Fruit fly (Drosophila melanogaster) whole organism, embryonic: ENCODE results near the gene CG31223.

Experiments
- Ada2b ChIP-seq: fragments of 200-800 bp; sonication (Bioruptor generic); IDR thresholded peaks from 2 replicates; pipeline ENCODE4 v1.3.6; 2022; ENCODE audit warnings: missing biosample characterization, missing genetic modification characterization
- Asciz ChIP-seq: fragments of 200-800 bp; sonication (Bioruptor generic); optimal IDR thresholded peaks from 2 replicates; lab custom pipeline; 2017; ENCODE audit warnings: missing biosample characterization, mild to moderate bottlenecking, missing genetic modification characterization, missing genetic modification reagents
- Blimp-1 ChIP-seq: fragments of 200-800 bp; sonication (Bioruptor generic); optimal IDR thresholded peaks from 3 replicates; lab custom pipeline; 2018; ENCODE audit warnings: missing biosample characterization, missing genetic modification characterization, mild to moderate bottlenecking, moderate library complexity, missing genetic modification reagents
- CG12391 ChIP-seq: fragments of 200-800 bp; sonication (Bioruptor generic); optimal IDR thresholded peaks from 3 replicates; lab custom pipeline; 2018; ENCODE audit warnings: missing biosample characterization, mild to moderate bottlenecking, missing genetic modification characterization, moderate library complexity
- CG13287 ChIP-seq: fragments of 200-800 bp; sonication (Bioruptor generic); IDR thresholded peaks from 2 replicates; pipeline ENCODE4 v1.3.6; 2022; ENCODE audit warnings: missing biosample characterization, missing genetic modification characterization; ENCODE audit not compliant: partially characterized antibody
- CG13424 ChIP-seq: fragments of 200-800 bp; sonication (Bioruptor generic); optimal IDR thresholded peaks from 2 replicates; lab custom pipeline; 2019; ENCODE audit warnings: missing biosample characterization, mild to moderate bottlenecking, missing genetic modification characterization, moderate library complexity
- CG17328 ChIP-seq: fragments of 200-800 bp; sonication (Bioruptor generic); IDR thresholded peaks from 2 replicates; pipeline ENCODE4 v1.3.6; 2022; ENCODE audit warnings: missing biosample characterization, missing genetic modification characterization
- CG1792 ChIP-seq: fragments of 200-800 bp; sonication (Bioruptor generic); optimal IDR thresholded peaks from 2 replicates; lab custom pipeline; 2016; ENCODE audit warnings: missing biosample characterization, missing genetic modification characterization
- CG18619 ChIP-seq: fragments of 200-800 bp; sonication (Bioruptor generic); optimal IDR thresholded peaks from 3 replicates; lab custom pipeline; 2017; ENCODE audit warnings: missing biosample characterization, mild to moderate bottlenecking, missing genetic modification characterization
- CG2202 ChIP-seq: fragments of 200-800 bp; sonication (Bioruptor generic); optimal IDR thresholded peaks from 2 replicates; lab custom pipeline; 2018; ENCODE audit warnings: missing biosample characterization, mild to moderate bottlenecking, missing genetic modification characterization
- CG2875 ChIP-seq: fragments of 200-800 bp; sonication (Bioruptor generic); optimal IDR thresholded peaks from 2 replicates; lab custom pipeline; 2017; ENCODE audit warnings: missing biosample characterization, mild to moderate bottlenecking, missing genetic modification characterization, missing genetic modification reagents
- CG30403 ChIP-seq: fragments of 200-800 bp; sonication (Bioruptor generic); optimal IDR thresholded peaks from 3 replicates; lab custom pipeline; 2016; ENCODE audit warnings: missing biosample characterization, missing genetic modification characterization
- CG3281 ChIP-seq: fragments of 200-800 bp; sonication (Bioruptor generic); optimal IDR thresholded peaks from 3 replicates; lab custom pipeline; 2017; ENCODE audit warnings: missing biosample characterization, mild to moderate bottlenecking, missing genetic modification characterization
- CG3847 ChIP-seq: fragments of 200-800 bp; sonication (Bioruptor generic); IDR thresholded peaks from 2 replicates; pipeline ENCODE4 v1.3.6; 2022; ENCODE audit warnings: missing biosample characterization, missing genetic modification characterization
- CG43689 ChIP-seq: fragments of 200-800 bp; sonication (Bioruptor generic); IDR thresholded peaks from 2 replicates; pipeline ENCODE4 v1.3.6; 2022; ENCODE audit warnings: missing biosample characterization, missing genetic modification characterization
- CG4707 ChIP-seq: fragments of 200-800 bp; sonication (Bioruptor generic); optimal IDR thresholded peaks from 2 replicates; lab custom pipeline; 2018; ENCODE audit warnings: missing biosample characterization, mild to moderate bottlenecking, missing genetic modification characterization, moderate library complexity
- CG4730 ChIP-seq: fragments of 200-800 bp; sonication (Bioruptor generic); IDR thresholded peaks from 2 replicates; pipeline ENCODE4 v1.3.6; 2022; ENCODE audit warnings: missing biosample characterization, missing genetic modification characterization
- CkIIα-i1 ChIP-seq: fragments of 200-800 bp; sonication (Bioruptor generic); IDR thresholded peaks from 2 replicates; pipeline ENCODE4 v1.3.6; 2022; ENCODE audit warnings: missing biosample characterization, missing genetic modification characterization
- Doc3 ChIP-seq: fragments of 200-800 bp; sonication (Bioruptor generic); IDR thresholded peaks from 3 replicates; pipeline ENCODE4 v1.3.6; 2022; ENCODE audit warnings: missing biosample characterization, missing genetic modification characterization; ENCODE audit not compliant: partially characterized antibody
- Drgx ChIP-seq: fragments of 200-800 bp; sonication (Bioruptor generic); IDR thresholded peaks from 2 replicates; pipeline ENCODE4 v1.3.6; 2022; ENCODE audit warnings: missing biosample characterization, missing genetic modification characterization
- Ets97D ChIP-seq: fragments of 200-800 bp; sonication (Bioruptor generic); optimal IDR thresholded peaks from 3 replicates; lab custom pipeline; 2016; ENCODE audit warnings: missing biosample characterization, missing genetic modification characterization
- HLH4C ChIP-seq: fragments of 200-800 bp; sonication (Bioruptor generic); IDR thresholded peaks from 3 replicates; pipeline ENCODE4 v1.3.6; 2022; ENCODE audit warnings: missing biosample characterization, missing genetic modification characterization; ENCODE audit not compliant: partially characterized antibody
- HLH54F ChIP-seq: fragments of 200-800 bp; sonication (Bioruptor generic); optimal IDR thresholded peaks from 3 replicates; lab custom pipeline; 2016; ENCODE audit warnings: missing biosample characterization, missing genetic modification characterization
- HmgD ChIP-seq: fragments of 200-800 bp; sonication (Bioruptor generic); optimal IDR thresholded peaks from 3 replicates; lab custom pipeline; 2016; ENCODE audit warnings: missing biosample characterization, missing genetic modification characterization
- NC2β ChIP-seq: fragments of 200-800 bp; sonication (Bioruptor generic); optimal IDR thresholded peaks from 2 replicates; lab custom pipeline; 2016; ENCODE audit warnings: missing biosample characterization, missing genetic modification characterization
- Spps ChIP-seq: fragments of 200-800 bp; sonication (Bioruptor generic); optimal IDR thresholded peaks from 2 replicates; lab custom pipeline; 2018; ENCODE audit warnings: missing biosample characterization, mild to moderate bottlenecking, missing genetic modification characterization
- Taf1 ChIP-seq: fragments of 200-800 bp; sonication (Bioruptor generic); IDR thresholded peaks from 2 replicates; pipeline ENCODE4 v1.3.6; 2022; ENCODE audit warnings: missing biosample characterization, missing genetic modification characterization
- Vsx1 ChIP-seq: fragments of 200-800 bp; sonication (Bioruptor generic); optimal IDR thresholded peaks from 2 replicates; lab custom pipeline; 2017; ENCODE audit warnings: missing biosample characterization, mild to moderate bottlenecking, missing genetic modification characterization, missing genetic modification reagents
- ab ChIP-seq: fragments of 200-800 bp; sonication (Bioruptor generic); optimal IDR thresholded peaks from 2 replicates; lab custom pipeline; 2016; ENCODE audit warnings: missing biosample characterization, missing genetic modification characterization
- amos ChIP-seq: fragments of 200-800 bp; sonication (Bioruptor generic); IDR thresholded peaks from 2 replicates; pipeline ENCODE4 v1.3.6; 2022; ENCODE audit warnings: missing biosample characterization, missing genetic modification characterization; ENCODE audit not compliant: partially characterized antibody
- ara ChIP-seq: fragments of 200-800 bp; sonication (Bioruptor generic); IDR thresholded peaks from 2 replicates; pipeline ENCODE4 v1.3.6; 2022; ENCODE audit warnings: missing biosample characterization, missing genetic modification characterization
- br ChIP-seq: fragments of >200 bp; optimal IDR thresholded peaks from 2 replicates; lab custom pipeline; 2017
- cato ChIP-seq: fragments of 200-800 bp; sonication (Bioruptor generic); optimal IDR thresholded peaks from 2 replicates; lab custom pipeline; 2016; ENCODE audit warnings: missing biosample characterization, missing genetic modification characterization, borderline replicate concordance
- cg ChIP-seq: fragments of 200-800 bp; sonication (Bioruptor generic); optimal IDR thresholded peaks from 3 replicates; lab custom pipeline; 2019; ENCODE audit warnings: missing biosample characterization, mild to moderate bottlenecking, missing genetic modification characterization, moderate library complexity
- chinmo ChIP-seq: fragments of 200-800 bp; sonication (Bioruptor generic); IDR thresholded peaks from 4 replicates; pipeline ENCODE4 v1.3.6; 2022; ENCODE audit warnings: missing biosample characterization, missing genetic modification characterization; ENCODE audit not compliant: partially characterized antibody
- crol ChIP-seq: fragments of 200-800 bp; sonication (Bioruptor generic); IDR thresholded peaks from 2 replicates; pipeline ENCODE4 v1.3.6; 2022; ENCODE audit warnings: missing biosample characterization, missing genetic modification characterization
- dimm ChIP-seq: fragments of 200-800 bp; sonication (Bioruptor generic); IDR thresholded peaks from 2 replicates; pipeline ENCODE4 v1.3.6; 2022; ENCODE audit warnings: missing biosample characterization, missing genetic modification characterization
- disco-r ChIP-seq: fragments of 200-800 bp; sonication (Bioruptor generic); optimal IDR thresholded peaks from 2 replicates; lab custom pipeline; 2016; ENCODE audit warnings: missing biosample characterization, missing genetic modification characterization
- eve ChIP-seq, 2 experiments: fragments of >200 bp; optimal IDR thresholded peaks; 2 replicates each; lab custom pipeline; 2017; ENCODE audit warnings: missing biosample characterization in 2 of 2, missing genetic modification characterization in 2 of 2
- jing ChIP-seq: fragments of 200-800 bp; sonication (Bioruptor generic); optimal IDR thresholded peaks from 2 replicates; lab custom pipeline; 2018; ENCODE audit warnings: missing biosample characterization, mild to moderate bottlenecking, missing genetic modification characterization
- jumu ChIP-seq: fragments of 200-800 bp; sonication (Bioruptor generic); optimal IDR thresholded peaks from 3 replicates; lab custom pipeline; 2016; ENCODE audit warnings: missing biosample characterization, missing genetic modification characterization
- lola ChIP-seq, 3 experiments: fragments of >200 bp in 2 of 3; fragments of 200-800 bp in 1 of 3; sonication (Bioruptor generic) in 1 of 3; optimal IDR thresholded peaks; 2 replicates each; lab custom pipeline; 2017 to 2019; ENCODE audit warnings: missing biosample characterization in 3 of 3, missing genetic modification characterization in 3 of 3, mild to moderate bottlenecking in 1 of 3, moderate library complexity in 1 of 3
- peb ChIP-seq: fragments of 200-800 bp; sonication (Bioruptor generic); IDR thresholded peaks from 2 replicates; pipeline ENCODE4 v1.3.6; 2022; ENCODE audit warnings: missing biosample characterization, missing genetic modification characterization
- schlank ChIP-seq: fragments of 200-800 bp; sonication (Bioruptor generic); optimal IDR thresholded peaks from 2 replicates; lab custom pipeline; 2018; ENCODE audit warnings: missing biosample characterization, mild to moderate bottlenecking, missing genetic modification characterization
- shn ChIP-seq: fragments of 200-800 bp; sonication (Bioruptor generic); optimal IDR thresholded peaks from 3 replicates; lab custom pipeline; 2016; ENCODE audit warnings: missing biosample characterization, missing genetic modification characterization
- sima ChIP-seq: fragments of 200-800 bp; sonication (Bioruptor generic); optimal IDR thresholded peaks from 2 replicates; lab custom pipeline; 2016; ENCODE audit warnings: missing biosample characterization, missing genetic modification characterization
- trem ChIP-seq: fragments of 200-800 bp; optimal IDR thresholded peaks from 3 replicates; lab custom pipeline; 2019; ENCODE audit warnings: missing biosample characterization, mild to moderate bottlenecking, missing genetic modification characterization, moderate library complexity
- tx ChIP-seq: fragments of 200-800 bp; sonication (Bioruptor generic); optimal IDR thresholded peaks from 2 replicates; lab custom pipeline; 2016; ENCODE audit warnings: missing biosample characterization, missing genetic modification characterization
- usp ChIP-seq: fragments of >200 bp; optimal IDR thresholded peaks from 2 replicates; lab custom pipeline; 2017; ENCODE audit warnings: missing biosample characterization, missing genetic modification characterization
- vfl ChIP-seq: fragments of 200-800 bp; sonication (Bioruptor generic); optimal IDR thresholded peaks from 2 replicates; lab custom pipeline; 2016; ENCODE audit warnings: missing biosample characterization, missing genetic modification characterization

The CG31223 gene

DNA sequence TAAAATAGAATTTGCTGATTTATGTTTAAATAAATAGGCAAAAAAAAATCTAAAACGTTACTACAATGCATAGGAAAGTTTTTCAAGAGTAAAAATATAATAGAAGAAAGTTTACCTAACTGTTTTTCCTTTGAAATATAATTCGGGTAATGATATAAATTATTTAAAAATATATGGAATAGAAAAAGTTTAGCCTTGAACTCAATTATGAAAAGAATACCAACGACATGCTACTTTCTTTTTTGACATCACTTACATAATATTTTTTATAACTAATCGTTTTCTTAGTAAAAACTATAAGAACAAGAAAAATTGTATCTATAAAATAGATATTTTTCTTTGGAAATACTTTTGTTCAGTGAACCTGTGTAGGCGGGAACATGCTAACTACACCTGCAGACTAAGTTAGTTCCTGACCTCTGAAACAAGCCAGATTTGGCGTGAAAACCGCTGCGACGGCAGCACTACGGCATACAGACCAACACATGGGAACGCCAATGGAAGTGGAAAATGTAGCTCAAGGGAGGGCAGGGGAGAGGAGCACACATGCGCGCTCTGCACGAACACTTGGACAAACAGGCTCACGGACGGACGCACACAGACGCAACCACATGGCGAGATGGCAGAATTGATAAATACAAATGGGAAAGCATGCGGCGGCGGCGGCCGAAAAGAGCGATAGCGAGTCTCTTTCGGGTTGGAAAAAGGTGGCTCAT lies 1.4 kb upstream of the CG31223 start (continued):
- no peak for TF ChIP-seq br (lab: Kevin White, UChicago)
- TF ChIP-seq lola (GFP tag; optimal IDR thresholded peaks at IDR 0.05; lab: Kevin White, UChicago) = peak in 1 of 3 experiments; percentile 50
- TF ChIP-seq NC2β (GFP tag; lab: Kevin White, UChicago) = no peak
- no peak for TF ChIP-seq Vsx1
- no peak for TF ChIP-seq Ada2b (GFP tag; lab: Robert Waterston, UW)
- no peak for TF ChIP-seq CG4730 (GFP tag; lab: Robert Waterston, UW)
- TF ChIP-seq CG3847 (GFP tag; lab: Robert Waterston, UW) = 0 out of 2 replicates have a peak, but pooled peaks have one; percentile 18
- TF ChIP-seq Drgx = no peak; the same call in 1 of the 2 replicates
- no peak for TF ChIP-seq Blimp-1 (GFP tag; lab: Kevin White, UChicago)
- peak; percentile 92 for TF ChIP-seq chinmo (GFP tag; lab: Robert Waterston, UW)
- no peak for TF ChIP-seq CG2875
- peak; percentile 49 for TF ChIP-seq CG30403 (GFP tag; lab: Kevin White, UChicago)
- TF ChIP-seq Doc3 (GFP tag; lab: Robert Waterston, UW) = no peak
- TF ChIP-seq peb (GFP tag; lab: Robert Waterston, UW) = peak; percentile 17; the same call in 1 of the 2 replicates
- no peak for TF ChIP-seq HmgD (GFP tag; lab: Kevin White, UChicago)
- TF ChIP-seq jing (GFP tag; lab: Kevin White, UChicago) = no peak
- no peak for TF ChIP-seq shn
- peak; percentile 19 for TF ChIP-seq CG18619 (GFP tag; lab: Kevin White, UChicago)
- no peak for TF ChIP-seq HLH4C (GFP tag; lab: Robert Waterston, UW)
- TF ChIP-seq sima (GFP tag; lab: Kevin White, UChicago) = no peak
- TF ChIP-seq cato (GFP tag; lab: Kevin White, UChicago) = no peak
- TF ChIP-seq CG12391 (tag; lab: Kevin White, UChicago) = peak; percentile 45
- TF ChIP-seq tx (GFP tag; lab: Kevin White, UChicago) = no peak
- TF ChIP-seq CG17328 = no peak
- TF ChIP-seq schlank (tag; lab: Kevin White, UChicago) = no peak
- no peak for TF ChIP-seq CG1792 (GFP tag; lab: Kevin White, UChicago)
- TF ChIP-seq CG4707 (GFP tag; lab: Kevin White, UChicago) = no peak
- TF ChIP-seq Asciz (GFP tag; lab: Kevin White, UChicago) = no peak
- peak; percentile 99 for TF ChIP-seq crol (GFP tag; lab: Robert Waterston, UW)
- TF ChIP-seq usp = no peak
- TF ChIP-seq cg (GFP tag; lab: Kevin White, UChicago) = peak; percentile 98
- no peak for TF ChIP-seq Taf1 (GFP tag; lab: Robert Waterston, UW)
- peak; percentile 20; the same call in 1 of the 2 replicates for TF ChIP-seq CG13287 (GFP tag; lab: Robert Waterston, UW)
- no peak for TF ChIP-seq jumu (GFP tag; lab: Kevin White, UChicago)
- no peak for TF ChIP-seq HLH54F (GFP tag; lab: Kevin White, UChicago)
- TF ChIP-seq CG43689 (GFP tag; lab: Robert Waterston, UW) = no peak
- TF ChIP-seq CkIIα-i1 (GFP tag; lab: Robert Waterston, UW) = no peak
- TF ChIP-seq CG2202 (tag; lab: Kevin White, UChicago) = no peak
- TF ChIP-seq CG3281 (GFP tag; lab: Kevin White, UChicago) = peak; percentile 7
- TF ChIP-seq ab (GFP tag; lab: Kevin White, UChicago) = no peak
- TF ChIP-seq vfl (GFP tag; lab: Kevin White, UChicago) = no peak
- TF ChIP-seq Ets97D (GFP tag; lab: Kevin White, UChicago) = no peak
- no peak for TF ChIP-seq Spps (tag; lab: Kevin White, UChicago)
- TF ChIP-seq ara (GFP tag; lab: Robert Waterston, UW) = no peak
- no peak for TF ChIP-seq disco-r (GFP tag; lab: Kevin White, UChicago)
- TF ChIP-seq amos = peak; percentile 24; the same call in 1 of the 2 replicates
- TF ChIP-seq trem (tag; lab: Kevin White, UChicago) = peak; percentile 21
- TF ChIP-seq eve (GFP tag; optimal IDR thresholded peaks at IDR 0.05; lab: Kevin White, UChicago) = no peak
- no peak for TF ChIP-seq dimm (GFP tag; lab: Robert Waterston, UW)
- peak; percentile 28 for TF ChIP-seq CG13424 (tag; lab: Kevin White, UChicago)
